Fruit fly (Drosophila melanogaster) whole organism, embryonic: ENCODE data around the gene CG13631.

Experiments
- Abd-B ChIP-seq: fragments of 200-800 bp; sonication (Bioruptor generic); optimal IDR thresholded peaks from 2 replicates; lab custom pipeline; 2018; ENCODE audit warnings: missing biosample characterization, mild to moderate bottlenecking, missing genetic modification characterization, moderate library complexity
- B-H2 ChIP-seq: fragments of 200-800 bp; sonication (Bioruptor generic); optimal IDR thresholded peaks from 2 replicates; lab custom pipeline; 2018; ENCODE audit warnings: missing biosample characterization, mild to moderate bottlenecking, missing genetic modification characterization
- Bdp1 ChIP-seq: fragments of 200-800 bp; sonication (Bioruptor generic); optimal IDR thresholded peaks from 3 replicates; lab custom pipeline; 2016; ENCODE audit warnings: missing biosample characterization, missing genetic modification characterization
- C15 ChIP-seq: fragments of 200-800 bp; sonication (Bioruptor generic); IDR thresholded peaks from 3 replicates; pipeline ENCODE4 v1.3.6; 2022; ENCODE audit warnings: missing biosample characterization, missing genetic modification characterization
- CG10431 ChIP-seq: fragments of 200-800 bp; sonication (Bioruptor generic); optimal IDR thresholded peaks from 3 replicates; lab custom pipeline; 2018; ENCODE audit warnings: missing biosample characterization, mild to moderate bottlenecking, missing genetic modification characterization
- CG15601 ChIP-seq: fragments of 200-800 bp; sonication (Bioruptor generic); optimal IDR thresholded peaks from 3 replicates; lab custom pipeline; 2019; ENCODE audit warnings: missing biosample characterization, mild to moderate bottlenecking, missing genetic modification characterization, moderate library complexity
- CG17186 ChIP-seq: fragments of 200-800 bp; sonication (Bioruptor generic); optimal IDR thresholded peaks from 3 replicates; lab custom pipeline; 2017; ENCODE audit warnings: missing biosample characterization, missing genetic modification reagents, missing genetic modification characterization
- CG18619 ChIP-seq: fragments of 200-800 bp; sonication (Bioruptor generic); optimal IDR thresholded peaks from 3 replicates; lab custom pipeline; 2017; ENCODE audit warnings: missing biosample characterization, mild to moderate bottlenecking, missing genetic modification characterization
- CG18764 ChIP-seq: fragments of 200-800 bp; sonication (Bioruptor generic); optimal IDR thresholded peaks from 3 replicates; lab custom pipeline; 2016; ENCODE audit warnings: missing biosample characterization, missing genetic modification characterization
- CG2202 ChIP-seq: fragments of 200-800 bp; sonication (Bioruptor generic); optimal IDR thresholded peaks from 2 replicates; lab custom pipeline; 2018; ENCODE audit warnings: missing biosample characterization, mild to moderate bottlenecking, missing genetic modification characterization
- CG32532 ChIP-seq: fragments of 200-800 bp; sonication (Bioruptor generic); IDR thresholded peaks from 2 replicates; pipeline ENCODE4 v1.3.6; 2022; ENCODE audit warnings: missing biosample characterization, missing genetic modification characterization
- CG32772 ChIP-seq: fragments of 200-800 bp; sonication (Bioruptor generic); IDR thresholded peaks from 2 replicates; pipeline ENCODE4 v1.3.6; 2022; ENCODE audit warnings: missing biosample characterization, missing genetic modification characterization
- CG3995 ChIP-seq: fragments of 200-800 bp; sonication (Bioruptor generic); optimal IDR thresholded peaks from 3 replicates; lab custom pipeline; 2016; ENCODE audit warnings: missing biosample characterization, missing genetic modification characterization
- CG4360 ChIP-seq: fragments of 200-800 bp; sonication (Bioruptor generic); IDR thresholded peaks from 2 replicates; pipeline ENCODE4 v1.3.6; 2022; ENCODE audit warnings: missing biosample characterization, missing genetic modification characterization
- CG6689 ChIP-seq: fragments of 200-800 bp; sonication (Bioruptor generic); IDR thresholded peaks from 2 replicates; pipeline ENCODE4 v1.3.6; 2022; ENCODE audit warnings: missing biosample characterization, missing genetic modification characterization
- CoRest ChIP-seq: fragments of 200-800 bp; sonication (Bioruptor generic); optimal IDR thresholded peaks from 3 replicates; lab custom pipeline; 2018; ENCODE audit warnings: missing biosample characterization, mild to moderate bottlenecking, missing genetic modification characterization, moderate library complexity
- E2f2 ChIP-seq: fragments of 200-800 bp; sonication (Bioruptor generic); IDR thresholded peaks from 2 replicates; pipeline ENCODE4 v1.3.6; 2022; ENCODE audit warnings: missing biosample characterization, missing genetic modification characterization
- Hmr ChIP-seq: fragments of 200-800 bp; sonication (Bioruptor generic); optimal IDR thresholded peaks from 3 replicates; lab custom pipeline; 2017; ENCODE audit warnings: mild to moderate bottlenecking, missing biosample characterization, missing genetic modification reagents, missing genetic modification characterization
- Hr39 ChIP-seq: fragments of >200 bp; optimal IDR thresholded peaks from 2 replicates; lab custom pipeline; 2017
- Mes4 ChIP-seq: fragments of 200-800 bp; sonication (Bioruptor generic); optimal IDR thresholded peaks from 2 replicates; lab custom pipeline; 2016; ENCODE audit warnings: missing biosample characterization, missing genetic modification characterization
- Mrtf ChIP-seq: fragments of 200-800 bp; sonication (Bioruptor generic); IDR thresholded peaks from 3 replicates; pipeline ENCODE4 v1.3.6; 2022; ENCODE audit warnings: missing biosample characterization, missing genetic modification characterization
- NC2β ChIP-seq: fragments of 200-800 bp; sonication (Bioruptor generic); optimal IDR thresholded peaks from 2 replicates; lab custom pipeline; 2016; ENCODE audit warnings: missing biosample characterization, missing genetic modification characterization
- NK7.1 ChIP-seq: fragments of 200-800 bp; sonication (Bioruptor generic); optimal IDR thresholded peaks from 3 replicates; lab custom pipeline; 2016; ENCODE audit warnings: missing biosample characterization, missing genetic modification characterization
- Rfx ChIP-seq: fragments of 200-800 bp; sonication (Bioruptor generic); IDR thresholded peaks from 2 replicates; pipeline ENCODE4 v1.3.6; 2022; ENCODE audit warnings: missing biosample characterization, missing genetic modification characterization
- Rx ChIP-seq: fragments of 200-800 bp; sonication (Bioruptor generic); IDR thresholded peaks from 2 replicates; pipeline ENCODE4 v1.3.6; 2022; ENCODE audit warnings: missing biosample characterization, missing genetic modification characterization
- Scr ChIP-seq: fragments of 200-800 bp; sonication (Bioruptor generic); IDR thresholded peaks from 2 replicates; pipeline ENCODE4 v1.3.6; 2022; ENCODE audit warnings: missing biosample characterization, missing genetic modification characterization; ENCODE audit not compliant: partially characterized antibody
- Sry-β ChIP-seq: fragments of 200-800 bp; sonication (Bioruptor generic); optimal IDR thresholded peaks from 2 replicates; lab custom pipeline; 2018; ENCODE audit warnings: missing biosample characterization, mild to moderate bottlenecking, missing genetic modification characterization, moderate library complexity
- Stat92E ChIP-seq, 3 experiments: fragments of >200 bp in 2 of 3; fragments of 200-800 bp in 1 of 3; sonication (Bioruptor generic) in 1 of 3; optimal IDR thresholded peaks; 2 replicates each; lab custom pipeline; 2017 to 2019; ENCODE audit warnings: missing biosample characterization in 3 of 3, missing genetic modification characterization in 3 of 3, mild to moderate bottlenecking in 1 of 3, moderate library complexity in 1 of 3
- TFAM ChIP-seq: fragments of 200-800 bp; sonication (Bioruptor generic); optimal IDR thresholded peaks from 2 replicates; lab custom pipeline; 2017; ENCODE audit warnings: missing biosample characterization, missing genetic modification characterization, inconsistent platforms
- ap ChIP-seq: fragments of 200-800 bp; sonication (Bioruptor generic); IDR thresholded peaks from 2 replicates; pipeline ENCODE4 v1.3.6; 2022; ENCODE audit warnings: missing biosample characterization, missing genetic modification characterization
- corto ChIP-seq: fragments of 200-800 bp; sonication (Bioruptor generic); optimal IDR thresholded peaks from 2 replicates; lab custom pipeline; 2016; ENCODE audit warnings: missing biosample characterization, mild to moderate bottlenecking, missing genetic modification characterization, moderate library complexity
- crc ChIP-seq: fragments of 200-800 bp; sonication (Bioruptor generic); optimal IDR thresholded peaks from 2 replicates; lab custom pipeline; 2016; ENCODE audit warnings: missing biosample characterization, missing genetic modification characterization
- croc ChIP-seq: fragments of 200-800 bp; sonication (Bioruptor generic); conservative IDR thresholded peaks from 3 replicates; pipeline ENCODE4 v1.3.6; 2022; ENCODE audit warnings: missing biosample characterization, missing genetic modification characterization
- crp ChIP-seq, 2 experiments: fragments of 200-800 bp; sonication (Bioruptor generic); optimal IDR thresholded peaks; 2 replicates in 1 of 2; 3 replicates in 1 of 2; lab custom pipeline; 2017; ENCODE audit warnings: missing biosample characterization in 2 of 2, missing genetic modification characterization in 2 of 2, mild to moderate bottlenecking in 1 of 2, moderate library complexity in 1 of 2
- dimm ChIP-seq: fragments of 200-800 bp; sonication (Bioruptor generic); IDR thresholded peaks from 2 replicates; pipeline ENCODE4 v1.3.6; 2022; ENCODE audit warnings: missing biosample characterization, missing genetic modification characterization
- en ChIP-seq: fragments of 200-800 bp; sonication (Bioruptor generic); optimal IDR thresholded peaks from 2 replicates; lab custom pipeline; 2016; ENCODE audit warnings: missing biosample characterization, missing genetic modification characterization
- gcm ChIP-seq: fragments of 200-800 bp; sonication (Bioruptor generic); optimal IDR thresholded peaks from 2 replicates; lab custom pipeline; 2019; ENCODE audit warnings: missing biosample characterization, mild to moderate bottlenecking, missing genetic modification characterization, moderate library complexity
- grn ChIP-seq: fragments of 200-800 bp; sonication (Bioruptor generic); optimal IDR thresholded peaks from 3 replicates; lab custom pipeline; 2017; ENCODE audit warnings: missing biosample characterization, missing genetic modification characterization
- ham ChIP-seq: fragments of 200-800 bp; sonication (Bioruptor generic); IDR thresholded peaks from 2 replicates; pipeline ENCODE4 v1.3.6; 2022; ENCODE audit warnings: missing biosample characterization, missing genetic modification characterization
- oc ChIP-seq: fragments of 200-800 bp; sonication (Bioruptor generic); optimal IDR thresholded peaks from 2 replicates; lab custom pipeline; 2018; ENCODE audit warnings: missing biosample characterization, mild to moderate bottlenecking, missing genetic modification characterization, moderate library complexity
- p53 ChIP-seq: fragments of 200-800 bp; sonication (Bioruptor generic); optimal IDR thresholded peaks from 2 replicates; lab custom pipeline; 2016; ENCODE audit warnings: missing biosample characterization, missing genetic modification characterization
- pan ChIP-seq, 4 experiments: fragments of >200 bp in 3 of 4; fragments of 200-800 bp in 1 of 4; sonication (Bioruptor generic) in 1 of 4; optimal IDR thresholded peaks in 3 of 4; IDR thresholded peaks in 1 of 4; 2 replicates each; pipeline versions ENCODE4 v1.3.6 to Lab custom; 2017 to 2022; ENCODE audit warnings: missing biosample characterization in 2 of 4, missing genetic modification characterization in 2 of 4, mixed read lengths in 1 of 4
- repo ChIP-seq: fragments of 200-800 bp; sonication (Bioruptor generic); optimal IDR thresholded peaks from 2 replicates; lab custom pipeline; 2016; ENCODE audit warnings: missing biosample characterization, missing genetic modification characterization
- sr ChIP-seq: fragments of 200-800 bp; sonication (Bioruptor generic); IDR thresholded peaks from 3 replicates; pipeline ENCODE4 v1.3.6; 2022; ENCODE audit warnings: missing biosample characterization, missing genetic modification characterization
- stc ChIP-seq: fragments of 200-800 bp; sonication (Bioruptor generic); IDR thresholded peaks from 2 replicates; pipeline ENCODE4 v1.3.6; 2022; ENCODE audit warnings: missing biosample characterization, missing genetic modification characterization
- stwl ChIP-seq: fragments of 200-800 bp; sonication (Bioruptor generic); optimal IDR thresholded peaks from 3 replicates; lab custom pipeline; 2018; ENCODE audit warnings: missing biosample characterization, mild to moderate bottlenecking, missing genetic modification characterization, moderate library complexity
- toy ChIP-seq: fragments of 200-800 bp; sonication (Bioruptor generic); IDR thresholded peaks from 2 replicates; pipeline ENCODE4 v1.3.6; 2022; ENCODE audit warnings: missing biosample characterization, missing genetic modification characterization
- trem ChIP-seq: fragments of 200-800 bp; optimal IDR thresholded peaks from 3 replicates; lab custom pipeline; 2019; ENCODE audit warnings: missing biosample characterization, mild to moderate bottlenecking, missing genetic modification characterization, moderate library complexity
- tx ChIP-seq: fragments of 200-800 bp; sonication (Bioruptor generic); optimal IDR thresholded peaks from 2 replicates; lab custom pipeline; 2016; ENCODE audit warnings: missing biosample characterization, missing genetic modification characterization

The CG13631 gene

dm6 chr3R:24810844-24811625 is 41.9 kb downstream of the CG13631 start (continued):
- TF ChIP-seq crc (GFP tag; lab: Kevin White, UChicago) (peak; percentile 62), sr (GFP tag; lab: Robert Waterston, UW) (peak; percentile 72; the same call in 2 of the 3 replicates), pan (optimal IDR thresholded peaks at IDR 0.05; lab: Kevin White, UChicago) (no peak), pan (GFP tag; optimal IDR thresholded peaks at IDR 0.05 in 1 of 2, IDR thresholded peaks at IDR 0.05 in 1 of 2) (peak in 1 of 2 experiments; percentile 93), stc (peak; percentile 85), Mes4 (GFP tag; lab: Kevin White, UChicago) (peak; percentile 77), dimm (peak; percentile 67), CG10431 (GFP tag; lab: Kevin White, UChicago) (peak; percentile 54), ap (GFP tag; lab: Robert Waterston, UW) (peak; percentile 79), E2f2 (GFP tag; lab: Robert Waterston, UW) (peak; percentile 66), crp (GFP tag; optimal IDR thresholded peaks at IDR 0.05; lab: Kevin White, UChicago) (peak in 1 of 2 experiments; percentile 39), CG4360 (peak; percentile 49; the same call in 1 of the 2 replicates), CG15601 (peak; percentile 68), Sry-β (GFP tag; lab: Kevin White, UChicago) (no peak), Hr39 (no peak), corto (peak; percentile 78), grn (peak; percentile 10), CG32532 (GFP tag; lab: Robert Waterston, UW) (peak; percentile 95), CG17186 (GFP tag; lab: Kevin White, UChicago) (peak; percentile 33), repo (GFP tag; lab: Kevin White, UChicago) (peak; percentile 78), CoRest (tag; lab: Kevin White, UChicago) (peak; percentile 91), TFAM (peak; percentile 41), gcm (peak; percentile 82), CG18764 (peak; percentile 72), C15 (GFP tag; lab: Robert Waterston, UW) (peak; percentile 83), oc (tag; lab: Kevin White, UChicago) (peak; percentile 89), ham (GFP tag; lab: Robert Waterston, UW) (no peak), Bdp1 (GFP tag; lab: Kevin White, UChicago) (peak; percentile 70), Stat92E (GFP tag; optimal IDR thresholded peaks at IDR 0.05; lab: Kevin White, UChicago) (peak in 1 of 3 experiments; percentile 6), NK7.1 (GFP tag; lab: Kevin White, UChicago) (peak; percentile 67), en (GFP tag; lab: Kevin White, UChicago) (peak; percentile 63), CG6689 (GFP tag; lab: Robert Waterston, UW) (peak; percentile 88), tx (GFP tag; lab: Kevin White, UChicago) (peak; percentile 88), NC2β (GFP tag; lab: Kevin White, UChicago) (peak; percentile 73), Rx (peak; percentile 79), p53 (no peak), CG2202 (tag; lab: Kevin White, UChicago) (peak; percentile 54), stwl (tag; lab: Kevin White, UChicago) (no peak), CG18619 (GFP tag; lab: Kevin White, UChicago) (peak; percentile 86), toy (peak; percentile 67; the same call in 1 of the 2 replicates), B-H2 (GFP tag; lab: Kevin White, UChicago) (peak; percentile 80), croc (peak; percentile 58; the same call in 2 of the 3 replicates), Mrtf (peak; percentile 89), Rfx (GFP tag; lab: Robert Waterston, UW) (peak; percentile 95), CG32772 (peak; percentile 82), Scr (GFP tag; lab: Robert Waterston, UW) (no peak), Hmr (GFP tag; lab: Kevin White, UChicago) (peak; percentile 92), CG3995 (GFP tag; lab: Kevin White, UChicago) (peak; percentile 54), Abd-B (no peak), trem (tag; lab: Kevin White, UChicago) (peak; percentile 27)
